Fruit fly (Drosophila melanogaster): ENCODE results near the gene nonC.
A peak's percentile ranks its signal among the peaks of the same experiment; 100 is the strongest.

nonC gene

DNA sequence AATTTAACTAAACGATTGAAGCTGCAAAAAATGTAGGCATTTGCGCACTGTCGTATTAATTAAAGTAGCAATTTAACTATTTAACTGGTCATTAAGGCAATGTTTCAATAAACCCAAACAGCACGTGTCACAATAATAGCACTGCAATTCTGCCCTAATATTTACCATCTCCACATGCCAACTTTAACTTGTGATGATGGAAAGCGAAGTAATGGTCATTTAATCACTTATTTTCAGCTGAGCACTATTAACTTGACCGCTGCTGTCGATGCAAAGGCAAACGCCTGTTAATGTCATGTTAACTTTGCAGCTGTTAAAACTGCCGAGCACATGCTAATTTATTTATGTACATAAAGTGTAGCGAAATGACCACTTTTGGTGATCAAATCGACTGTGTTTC lies 30.1 kb upstream of the nonC start:
- peak; percentile 73 for TF ChIP-seq rgr (GFP tag; optimal IDR thresholded peaks at IDR 0.05)
- TF ChIP-seq br (GFP tag; optimal IDR thresholded peaks at IDR 0.05), result peak; percentile 56
- TF ChIP-seq ey (GFP tag; optimal IDR thresholded peaks at IDR 0.05), result peak; percentile 78
- TF ChIP-seq HLH106 (tag; optimal IDR thresholded peaks at IDR 0.05), result peak; percentile 66
- TF ChIP-seq sv (GFP tag; optimal IDR thresholded peaks at IDR 0.05), result peak; percentile 80
- peak; percentile 2 for TF ChIP-seq Hr83 (GFP tag; optimal IDR thresholded peaks at IDR 0.05; ENCODE audit: poor library complexity, severe bottlenecking)
- TF ChIP-seq Mio (GFP tag; optimal IDR thresholded peaks at IDR 0.05), result no peak
- TF ChIP-seq GATAd (GFP tag; optimal IDR thresholded peaks at IDR 0.05), result no peak
- TF ChIP-seq woc (GFP tag; optimal IDR thresholded peaks at IDR 0.05), result no peak
- TF ChIP-seq psq (GFP tag; optimal IDR thresholded peaks at IDR 0.05), result peak; percentile 36
- peak; percentile 47 for TF ChIP-seq Sp1 (GFP tag; optimal IDR thresholded peaks at IDR 0.05)
- TF ChIP-seq Hnf4 (GFP tag; optimal IDR thresholded peaks at IDR 0.05), result peak; percentile 48
- TF ChIP-seq usp (GFP tag; optimal IDR thresholded peaks at IDR 0.05), result no peak
- no peak for TF ChIP-seq lola (GFP tag; optimal IDR thresholded peaks at IDR 0.05)
- TF ChIP-seq CG32264 (GFP tag; optimal IDR thresholded peaks at IDR 0.05), result peak; percentile 43
- peak; percentile 74 for TF ChIP-seq h (GFP tag; optimal IDR thresholded peaks at IDR 0.05)
- TF ChIP-seq Vsx2 (GFP tag; optimal IDR thresholded peaks at IDR 0.05; ENCODE audit: partially characterized antibody), result no peak
- peak in 1 of 2 experiments; percentile 48 for TF ChIP-seq foxo (GFP tag; optimal IDR thresholded peaks at IDR 0.05)
- TF ChIP-seq fru (GFP tag; optimal IDR thresholded peaks at IDR 0.05), result peak; percentile 52
- peak; percentile 39 for TF ChIP-seq dmrt93B (GFP tag; optimal IDR thresholded peaks at IDR 0.05)
- peak; percentile 10 for TF ChIP-seq sage (GFP tag; optimal IDR thresholded peaks at IDR 0.05)
- peak; percentile 57 for TF ChIP-seq OdsH (GFP tag; optimal IDR thresholded peaks at IDR 0.05)

DNA sequence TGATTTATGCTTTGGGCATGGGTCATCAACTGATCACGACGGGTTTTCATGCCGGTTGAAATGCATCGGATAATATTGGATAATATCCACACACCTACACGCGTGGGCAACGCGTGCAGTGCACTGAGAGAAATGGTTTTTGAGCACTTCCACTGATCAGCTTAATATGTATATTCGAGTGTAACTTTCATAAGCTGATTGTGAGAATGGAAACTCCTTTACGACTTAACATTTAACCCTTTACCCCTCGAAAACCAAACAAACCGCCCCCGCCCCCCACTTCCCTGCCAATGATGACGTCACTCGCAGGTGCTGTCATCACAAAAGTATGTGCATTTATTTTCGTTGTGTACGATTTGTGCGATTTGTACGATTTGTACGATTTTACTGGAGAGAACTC lies 29.5 kb upstream of the nonC start:
- TF ChIP-seq Dif (GFP tag; optimal IDR thresholded peaks at IDR 0.05; ENCODE audit: partially characterized antibody) (no peak), HLH106 (tag; optimal IDR thresholded peaks at IDR 0.05) (peak; percentile 46), foxo (GFP tag; optimal IDR thresholded peaks at IDR 0.05) (peak in 1 of 2 experiments; percentile 27), dmrt93B (GFP tag; optimal IDR thresholded peaks at IDR 0.05) (peak; percentile 13)

DNA sequence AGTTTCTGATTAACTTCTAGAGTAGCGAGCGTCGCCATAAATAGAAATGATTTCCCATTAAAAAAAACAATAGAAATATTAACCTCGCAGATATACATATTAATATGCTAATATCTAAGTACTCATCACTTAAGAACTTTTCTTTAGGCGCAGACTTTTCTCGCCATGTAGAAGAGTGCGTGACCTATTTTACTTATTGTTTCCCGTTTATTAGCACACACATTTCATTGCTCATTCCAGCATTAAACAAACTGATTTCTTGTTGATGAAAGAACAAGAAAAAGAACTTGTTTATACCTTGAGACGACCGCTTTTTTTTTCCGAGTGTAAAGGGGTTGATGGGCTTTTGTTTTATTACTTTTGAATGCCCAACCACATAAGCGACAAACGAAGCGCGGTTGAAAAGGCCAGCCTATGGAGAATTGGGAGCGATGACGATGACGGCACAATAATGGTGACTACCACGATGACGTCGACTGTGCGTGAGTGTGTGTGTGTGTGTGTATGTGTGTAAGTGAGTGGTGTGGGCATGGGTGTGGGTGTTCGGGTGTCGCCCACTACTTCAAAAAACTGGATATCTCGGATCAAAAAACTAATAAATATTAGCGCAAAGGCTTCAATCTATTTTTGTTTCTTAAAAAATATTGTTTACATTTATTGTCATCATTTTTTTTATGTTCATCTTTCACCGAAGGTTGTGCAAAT lies 28.2 kb upstream of the nonC start:
- TF ChIP-seq lola (GFP tag; optimal IDR thresholded peaks at IDR 0.05) (no peak), dmrt93B (GFP tag; optimal IDR thresholded peaks at IDR 0.05) (no peak), Vsx2 (GFP tag; optimal IDR thresholded peaks at IDR 0.05; ENCODE audit: partially characterized antibody) (no peak)

DNA sequence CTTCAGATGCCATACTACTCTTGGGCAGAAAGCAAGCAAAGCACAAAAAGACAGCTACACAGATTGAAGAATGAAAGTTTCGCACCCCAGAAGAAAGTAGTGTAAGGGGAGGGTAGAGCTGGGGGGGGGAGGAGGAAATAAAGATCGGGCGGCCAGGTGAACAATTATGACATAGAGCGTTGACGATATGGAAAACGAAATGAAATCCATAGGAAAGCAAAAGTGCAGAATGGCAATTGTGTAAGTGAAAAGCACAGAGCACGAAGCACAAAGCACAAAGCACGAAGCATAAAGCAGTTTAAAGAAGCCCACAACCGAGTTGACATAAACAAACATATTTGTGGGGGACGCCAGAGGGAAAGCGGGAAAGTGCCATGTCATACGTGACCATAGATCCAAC lies 27.3 kb upstream of the nonC start:
- TF ChIP-seq Hr83 (GFP tag; optimal IDR thresholded peaks at IDR 0.05; ENCODE audit: poor library complexity, severe bottlenecking) (no peak), tai (GFP tag; optimal IDR thresholded peaks at IDR 0.05) (no peak), GATAd (GFP tag; optimal IDR thresholded peaks at IDR 0.05) (no peak), Hr78 (GFP tag; optimal IDR thresholded peaks at IDR 0.05) (no peak), Vsx2 (GFP tag; optimal IDR thresholded peaks at IDR 0.05; ENCODE audit: partially characterized antibody) (no peak), Hnf4 (GFP tag; optimal IDR thresholded peaks at IDR 0.05) (no peak), lola (GFP tag; optimal IDR thresholded peaks at IDR 0.05) (no peak), pan (optimal IDR thresholded peaks at IDR 0.05) (no peak), sage (GFP tag; optimal IDR thresholded peaks at IDR 0.05) (no peak)

DNA sequence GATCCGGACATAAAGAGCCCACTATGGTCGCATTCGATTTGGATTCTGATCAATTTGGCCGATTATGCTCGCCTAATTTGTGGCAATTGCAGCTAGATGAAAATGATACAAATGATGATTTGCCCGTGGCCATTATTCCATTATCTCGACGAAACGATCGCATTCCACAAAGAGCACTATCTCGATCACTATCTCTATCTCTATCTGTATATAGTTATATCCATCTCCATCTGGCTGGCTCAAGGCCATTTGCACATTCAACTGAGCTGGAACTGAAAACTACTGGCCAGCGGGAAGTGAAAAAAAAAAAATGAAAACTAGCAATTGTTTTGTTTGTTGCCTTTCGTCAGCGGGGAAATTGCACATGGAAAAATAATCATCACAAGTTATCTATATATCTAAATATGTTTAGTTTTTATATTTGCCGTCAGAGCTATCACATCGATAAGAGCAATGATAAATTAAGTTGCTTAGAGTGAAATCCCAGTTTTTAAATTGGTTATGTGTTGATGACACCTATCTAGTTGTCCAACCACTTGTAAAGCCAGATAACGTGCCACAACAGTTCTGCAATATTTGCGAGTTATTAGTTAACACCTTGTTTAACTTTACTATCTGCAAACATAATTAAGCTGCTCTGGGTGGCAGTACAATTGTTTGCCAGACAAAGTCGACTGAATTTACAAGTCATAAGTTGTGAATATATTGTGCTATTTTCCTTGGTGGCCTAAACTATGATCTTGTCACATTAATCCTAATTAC lies 24.9 kb upstream of the nonC start:
- TF ChIP-seq Rel (GFP tag; optimal IDR thresholded peaks at IDR 0.05) (no peak), Rel (tag; optimal IDR thresholded peaks at IDR 0.05) (no peak), Sp1 (GFP tag; optimal IDR thresholded peaks at IDR 0.05) (no peak), Dif (GFP tag; optimal IDR thresholded peaks at IDR 0.05; ENCODE audit: partially characterized antibody) (no peak), br (GFP tag; optimal IDR thresholded peaks at IDR 0.05) (no peak)
